Fruit fly (Drosophila melanogaster) whole organism, embryonic: ENCODE measurements around the gene Desat2.

Source experiments
- CG1024 ChIP-seq: fragments of 200-800 bp; sonication (Bioruptor generic); IDR thresholded peaks from 2 replicates; pipeline ENCODE4 v1.3.6; 2022; ENCODE audit warnings: missing biosample characterization, missing genetic modification characterization
- CG10366 ChIP-seq: fragments of 200-800 bp; sonication (Bioruptor generic); IDR thresholded peaks from 2 replicates; pipeline ENCODE4 v1.3.6; 2022; ENCODE audit warnings: missing biosample characterization, missing genetic modification characterization
- CG10979 ChIP-seq: fragments of 200-800 bp; sonication (Bioruptor generic); optimal IDR thresholded peaks from 2 replicates; lab custom pipeline; 2018; ENCODE audit warnings: missing biosample characterization, mild to moderate bottlenecking, missing genetic modification characterization, moderate library complexity
- CG1233 ChIP-seq: fragments of 200-800 bp; sonication (Bioruptor generic); optimal IDR thresholded peaks from 4 replicates; lab custom pipeline; 2018; ENCODE audit warnings: missing biosample characterization, mild to moderate bottlenecking, missing genetic modification characterization
- CG13894 ChIP-seq: fragments of 200-800 bp; sonication (Bioruptor generic); optimal IDR thresholded peaks from 3 replicates; lab custom pipeline; 2018; ENCODE audit warnings: missing biosample characterization, mild to moderate bottlenecking, missing genetic modification characterization, moderate library complexity
- CG15011 ChIP-seq: fragments of 200-800 bp; sonication (Bioruptor generic); optimal IDR thresholded peaks from 3 replicates; lab custom pipeline; 2018; ENCODE audit warnings: missing biosample characterization, mild to moderate bottlenecking, missing genetic modification characterization
- CG1647 ChIP-seq: fragments of 200-800 bp; sonication (Bioruptor generic); optimal IDR thresholded peaks from 3 replicates; lab custom pipeline; 2016; ENCODE audit warnings: missing biosample characterization, missing genetic modification characterization
- CG17359 ChIP-seq: fragments of 200-800 bp; sonication (Bioruptor generic); optimal IDR thresholded peaks from 3 replicates; lab custom pipeline; 2018; ENCODE audit warnings: missing biosample characterization, mild to moderate bottlenecking, missing genetic modification characterization, moderate library complexity
- CG2712 ChIP-seq: fragments of 200-800 bp; optimal IDR thresholded peaks from 3 replicates; lab custom pipeline; 2019; ENCODE audit warnings: missing biosample characterization, mild to moderate bottlenecking, missing genetic modification characterization, moderate library complexity
- CG3163 ChIP-seq: fragments of 200-800 bp; sonication (Bioruptor generic); optimal IDR thresholded peaks from 3 replicates; lab custom pipeline; 2016; ENCODE audit warnings: missing biosample characterization, missing genetic modification characterization
- CG33557 ChIP-seq: fragments of 200-800 bp; sonication (Bioruptor generic); optimal IDR thresholded peaks from 2 replicates; lab custom pipeline; 2019; ENCODE audit warnings: missing biosample characterization, mild to moderate bottlenecking, missing genetic modification characterization, moderate library complexity
- CG4404 ChIP-seq: fragments of 200-800 bp; sonication (Bioruptor generic); IDR thresholded peaks from 2 replicates; pipeline ENCODE4 v1.3.6; 2022; ENCODE audit warnings: missing biosample characterization, missing genetic modification characterization
- CG4707 ChIP-seq: fragments of 200-800 bp; sonication (Bioruptor generic); optimal IDR thresholded peaks from 2 replicates; lab custom pipeline; 2018; ENCODE audit warnings: missing biosample characterization, mild to moderate bottlenecking, missing genetic modification characterization, moderate library complexity
- CG5180 ChIP-seq: fragments of 200-800 bp; sonication (Bioruptor generic); optimal IDR thresholded peaks from 3 replicates; lab custom pipeline; 2017; ENCODE audit warnings: missing biosample characterization, missing genetic modification characterization, mild to moderate bottlenecking, moderate library complexity, missing genetic modification reagents
- CG6175 ChIP-seq: fragments of 200-800 bp; sonication (Bioruptor generic); IDR thresholded peaks from 3 replicates; pipeline ENCODE4 v1.3.6; 2022; ENCODE audit warnings: missing biosample characterization, missing genetic modification characterization
- CG8478 ChIP-seq: fragments of >200 bp; optimal IDR thresholded peaks from 2 replicates; lab custom pipeline; 2018
- CG8924 ChIP-seq: fragments of 200-800 bp; optimal IDR thresholded peaks from 3 replicates; lab custom pipeline; 2019; ENCODE audit warnings: missing biosample characterization, mild to moderate bottlenecking, missing genetic modification characterization, moderate library complexity
- CG9797 ChIP-seq: fragments of 200-800 bp; sonication (Bioruptor generic); optimal IDR thresholded peaks from 3 replicates; lab custom pipeline; 2018; ENCODE audit warnings: missing biosample characterization, mild to moderate bottlenecking, missing genetic modification characterization
- D ChIP-seq, 2 experiments: fragments of 200-800 bp in 1 of 2; fragments of >200 bp in 1 of 2; sonication (Bioruptor generic) in 1 of 2; optimal IDR thresholded peaks; 2 replicates in 1 of 2; 3 replicates in 1 of 2; lab custom pipeline; 2017; ENCODE audit warnings: mild to moderate bottlenecking in 1 of 2, missing biosample characterization in 1 of 2, missing genetic modification characterization in 1 of 2, missing genetic modification reagents in 1 of 2
- Dad ChIP-seq: fragments of 200-800 bp; sonication (Bioruptor generic); optimal IDR thresholded peaks from 3 replicates; lab custom pipeline; 2016; ENCODE audit warnings: missing biosample characterization, missing genetic modification characterization
- Dref ChIP-seq: fragments of 200-800 bp; sonication (Bioruptor generic); IDR thresholded peaks from 2 replicates; pipeline ENCODE4 v1.3.6; 2022; ENCODE audit warnings: missing biosample characterization, missing genetic modification characterization
- Fer1 ChIP-seq: fragments of 200-800 bp; sonication (Bioruptor generic); optimal IDR thresholded peaks from 2 replicates; lab custom pipeline; 2017; ENCODE audit warnings: missing biosample characterization, mild to moderate bottlenecking, missing genetic modification characterization
- HLH4C ChIP-seq: fragments of 200-800 bp; sonication (Bioruptor generic); IDR thresholded peaks from 3 replicates; pipeline ENCODE4 v1.3.6; 2022; ENCODE audit warnings: missing biosample characterization, missing genetic modification characterization; ENCODE audit not compliant: partially characterized antibody
- Hr39 ChIP-seq: fragments of >200 bp; optimal IDR thresholded peaks from 2 replicates; lab custom pipeline; 2017
- Nf-YC ChIP-seq: fragments of 200-800 bp; optimal IDR thresholded peaks from 3 replicates; lab custom pipeline; 2019; ENCODE audit warnings: missing biosample characterization, mild to moderate bottlenecking, missing genetic modification characterization, moderate library complexity
- NfI ChIP-seq: fragments of 200-800 bp; sonication (Bioruptor generic); optimal IDR thresholded peaks from 3 replicates; lab custom pipeline; 2018; ENCODE audit warnings: missing biosample characterization, mild to moderate bottlenecking, missing genetic modification characterization, moderate library complexity
- Ptx1 ChIP-seq: fragments of 200-800 bp; sonication (Bioruptor generic); IDR thresholded peaks from 2 replicates; pipeline ENCODE4 v1.3.6; 2022; ENCODE audit warnings: missing biosample characterization, missing genetic modification characterization
- ap ChIP-seq: fragments of 200-800 bp; sonication (Bioruptor generic); IDR thresholded peaks from 2 replicates; pipeline ENCODE4 v1.3.6; 2022; ENCODE audit warnings: missing biosample characterization, missing genetic modification characterization
- ara ChIP-seq: fragments of 200-800 bp; sonication (Bioruptor generic); IDR thresholded peaks from 2 replicates; pipeline ENCODE4 v1.3.6; 2022; ENCODE audit warnings: missing biosample characterization, missing genetic modification characterization
- bbx ChIP-seq: fragments of 200-800 bp; sonication (Bioruptor generic); IDR thresholded peaks from 2 replicates; pipeline ENCODE4 v1.3.6; 2022; ENCODE audit warnings: missing biosample characterization, missing genetic modification characterization; ENCODE audit not compliant: partially characterized antibody
- bowl ChIP-seq: fragments of 200-800 bp; sonication (Bioruptor generic); IDR thresholded peaks from 2 replicates; pipeline ENCODE4 v1.3.6; 2022; ENCODE audit warnings: missing biosample characterization, missing genetic modification characterization
- caup ChIP-seq: fragments of 200-800 bp; sonication (Bioruptor generic); optimal IDR thresholded peaks from 3 replicates; lab custom pipeline; 2017; ENCODE audit warnings: missing biosample characterization, mild to moderate bottlenecking, missing genetic modification characterization, moderate library complexity; ENCODE audit not compliant: severe bottlenecking
- da ChIP-seq: fragments of 200-800 bp; sonication (Bioruptor generic); optimal IDR thresholded peaks from 2 replicates; lab custom pipeline; 2016; ENCODE audit warnings: missing biosample characterization, missing genetic modification characterization
- dimm ChIP-seq: fragments of 200-800 bp; sonication (Bioruptor generic); IDR thresholded peaks from 2 replicates; pipeline ENCODE4 v1.3.6; 2022; ENCODE audit warnings: missing biosample characterization, missing genetic modification characterization
- fd102C ChIP-seq: fragments of 200-800 bp; sonication (Bioruptor generic); optimal IDR thresholded peaks from 2 replicates; lab custom pipeline; 2018; ENCODE audit warnings: missing biosample characterization, mild to moderate bottlenecking, missing genetic modification characterization, moderate library complexity
- grau ChIP-seq: fragments of 200-800 bp; optimal IDR thresholded peaks from 3 replicates; lab custom pipeline; 2019; ENCODE audit warnings: missing biosample characterization, mild to moderate bottlenecking, missing genetic modification characterization, moderate library complexity
- h ChIP-seq: fragments of >200 bp; optimal IDR thresholded peaks from 2 replicates; lab custom pipeline; 2017
- insv ChIP-seq, 2 experiments: fragments of 200-800 bp; sonication (Bioruptor generic); optimal IDR thresholded peaks; 3 replicates each; lab custom pipeline; 2016 to 2018; ENCODE audit warnings: missing biosample characterization in 2 of 2, missing genetic modification characterization in 2 of 2
- jumu ChIP-seq: fragments of 200-800 bp; sonication (Bioruptor generic); optimal IDR thresholded peaks from 3 replicates; lab custom pipeline; 2016; ENCODE audit warnings: missing biosample characterization, missing genetic modification characterization
- knrl ChIP-seq: fragments of 200-800 bp; sonication (Bioruptor generic); IDR thresholded peaks from 3 replicates; pipeline ENCODE4 v1.3.6; 2022; ENCODE audit warnings: missing biosample characterization, missing genetic modification characterization; ENCODE audit not compliant: partially characterized antibody
- lbe ChIP-seq: fragments of 200-800 bp; sonication (Bioruptor generic); optimal IDR thresholded peaks from 2 replicates; lab custom pipeline; 2016; ENCODE audit warnings: missing biosample characterization, mild to moderate bottlenecking, missing genetic modification characterization
- odd ChIP-seq: fragments of 200-800 bp; sonication (Bioruptor generic); optimal IDR thresholded peaks from 2 replicates; lab custom pipeline; 2017; ENCODE audit warnings: missing biosample characterization, mild to moderate bottlenecking, missing genetic modification characterization
- pb ChIP-seq: fragments of 200-800 bp; sonication (Bioruptor generic); optimal IDR thresholded peaks from 3 replicates; lab custom pipeline; 2016; ENCODE audit warnings: missing biosample characterization, missing genetic modification characterization
- slou ChIP-seq: fragments of 200-800 bp; sonication (Bioruptor generic); optimal IDR thresholded peaks from 3 replicates; lab custom pipeline; 2016; ENCODE audit warnings: missing biosample characterization, missing genetic modification characterization
- sna ChIP-seq: fragments of 200-800 bp; sonication (Bioruptor generic); IDR thresholded peaks from 2 replicates; pipeline ENCODE4 v1.3.6; 2022; ENCODE audit warnings: missing biosample characterization, missing genetic modification characterization; ENCODE audit not compliant: partially characterized antibody
- so ChIP-seq: fragments of 200-800 bp; sonication (Bioruptor generic); IDR thresholded peaks from 3 replicates; pipeline ENCODE4 v1.3.6; 2022; ENCODE audit warnings: missing biosample characterization, missing genetic modification characterization
- sug ChIP-seq: fragments of 200-800 bp; optimal IDR thresholded peaks from 2 replicates; lab custom pipeline; 2019; ENCODE audit warnings: missing biosample characterization, mild to moderate bottlenecking, missing genetic modification characterization, moderate library complexity
- tin ChIP-seq: fragments of 200-800 bp; sonication (Bioruptor generic); optimal IDR thresholded peaks from 3 replicates; lab custom pipeline; 2016; ENCODE audit warnings: missing biosample characterization, missing genetic modification characterization
- wdn ChIP-seq: fragments of 200-800 bp; sonication (Bioruptor generic); IDR thresholded peaks from 2 replicates; pipeline ENCODE4 v1.3.6; 2022; ENCODE audit warnings: missing biosample characterization, missing genetic modification characterization
- wor ChIP-seq: fragments of 200-800 bp; sonication (Bioruptor generic); IDR thresholded peaks from 2 replicates; pipeline ENCODE4 v1.3.6; 2022; ENCODE audit warnings: missing biosample characterization, missing genetic modification characterization

Desat2 gene

dm6 chr3R:12425510-12426309, 10.3 kb upstream of the Desat2 start, which contains the start of gene Pp1-87B (continued):
- no peak for TF ChIP-seq grau
- TF ChIP-seq tin (GFP tag; lab: Kevin White, UChicago) = no peak
- peak; percentile 55 for TF ChIP-seq sug (tag; lab: Kevin White, UChicago)
- TF ChIP-seq pb = no peak
- TF ChIP-seq CG15011 (GFP tag; lab: Kevin White, UChicago) = no peak
- peak; percentile 14 for TF ChIP-seq Fer1 (GFP tag; lab: Kevin White, UChicago)
- no peak for TF ChIP-seq Ptx1
- TF ChIP-seq CG4404 (GFP tag; lab: Robert Waterston, UW) = no peak
- no peak for TF ChIP-seq CG10979 (tag; lab: Kevin White, UChicago)
- no peak for TF ChIP-seq bbx
- TF ChIP-seq wdn (GFP tag; lab: Robert Waterston, UW) = no peak
- TF ChIP-seq HLH4C (GFP tag; lab: Robert Waterston, UW) = peak; percentile 66; the same call in 2 of the 3 replicates
- TF ChIP-seq CG13894 (tag; lab: Kevin White, UChicago) = no peak
- TF ChIP-seq knrl (GFP tag; lab: Robert Waterston, UW) = peak; percentile 43; the same call in 2 of the 3 replicates
- TF ChIP-seq jumu (GFP tag; lab: Kevin White, UChicago) = peak; percentile 76
- no peak for TF ChIP-seq ap (GFP tag; lab: Robert Waterston, UW)
- TF ChIP-seq CG1233 (GFP tag; lab: Kevin White, UChicago) = no peak
- TF ChIP-seq lbe = no peak
- peak; percentile 88 to 99 for TF ChIP-seq insv (GFP tag; optimal IDR thresholded peaks at IDR 0.05; lab: Kevin White, UChicago)
- no peak for TF ChIP-seq CG1647 (GFP tag; lab: Kevin White, UChicago)
- TF ChIP-seq bowl (GFP tag; lab: Robert Waterston, UW) = no peak
- no peak for TF ChIP-seq CG10366 (GFP tag; lab: Robert Waterston, UW)
- no peak for TF ChIP-seq D (optimal IDR thresholded peaks at IDR 0.05; lab: Kevin White, UChicago)
- no peak for TF ChIP-seq D (GFP tag; optimal IDR thresholded peaks at IDR 0.05; lab: Kevin White, UChicago)
- TF ChIP-seq dimm (GFP tag; lab: Robert Waterston, UW) = no peak
- no peak for TF ChIP-seq wor (GFP tag; lab: Robert Waterston, UW)
- peak; percentile 66 for TF ChIP-seq Dref
- TF ChIP-seq Dad (GFP tag; lab: Kevin White, UChicago) = no peak
- peak; percentile 46 for TF ChIP-seq Nf-YC (tag; lab: Kevin White, UChicago)
- TF ChIP-seq Hr39 = no peak
- no peak for TF ChIP-seq CG4707
- no peak for TF ChIP-seq ara (GFP tag; lab: Robert Waterston, UW)
- TF ChIP-seq CG1024 (GFP tag; lab: Robert Waterston, UW) = no peak
- TF ChIP-seq CG2712 (tag; lab: Kevin White, UChicago) = peak; percentile 10
- peak; percentile 28 for TF ChIP-seq caup (GFP tag; lab: Kevin White, UChicago)
- TF ChIP-seq odd (GFP tag; lab: Kevin White, UChicago) = no peak
- TF ChIP-seq CG17359 = no peak
- no peak for TF ChIP-seq CG6175 (GFP tag; lab: Robert Waterston, UW)
- no peak for TF ChIP-seq so (GFP tag; lab: Robert Waterston, UW)
- no peak for TF ChIP-seq CG3163 (GFP tag; lab: Kevin White, UChicago)
- no peak for TF ChIP-seq fd102C (GFP tag; lab: Kevin White, UChicago)
- no peak for TF ChIP-seq CG33557 (GFP tag; lab: Kevin White, UChicago)
- no peak for TF ChIP-seq CG5180
- peak; percentile 43 for TF ChIP-seq CG8924
- TF ChIP-seq CG9797 = peak; percentile 49
- TF ChIP-seq da (GFP tag; lab: Kevin White, UChicago) = no peak
- TF ChIP-seq NfI = no peak
- TF ChIP-seq slou (GFP tag; lab: Kevin White, UChicago) = no peak
- TF ChIP-seq sna (GFP tag; lab: Robert Waterston, UW) = no peak
- no peak for TF ChIP-seq h
- peak; percentile 97 for TF ChIP-seq CG8478 (lab: Kevin White, UChicago)
